Worm (Caenorhabditis elegans): Measurements from ENCODE around the gene K02E7.4.

ce11 chrII:1026670-1027069, 45.5 kb upstream of the K02E7.4 start, which contains the start of gene M01D1.12:
- TF ChIP-seq hmbx-1 (tag; optimal IDR thresholded peaks at IDR 0.05) (no peak), hmg-4 (GFP tag; optimal IDR thresholded peaks at IDR 0.05) (no peak)
